Worm (Caenorhabditis elegans): ENCODE results near the gene wrt-1.

DNA sequence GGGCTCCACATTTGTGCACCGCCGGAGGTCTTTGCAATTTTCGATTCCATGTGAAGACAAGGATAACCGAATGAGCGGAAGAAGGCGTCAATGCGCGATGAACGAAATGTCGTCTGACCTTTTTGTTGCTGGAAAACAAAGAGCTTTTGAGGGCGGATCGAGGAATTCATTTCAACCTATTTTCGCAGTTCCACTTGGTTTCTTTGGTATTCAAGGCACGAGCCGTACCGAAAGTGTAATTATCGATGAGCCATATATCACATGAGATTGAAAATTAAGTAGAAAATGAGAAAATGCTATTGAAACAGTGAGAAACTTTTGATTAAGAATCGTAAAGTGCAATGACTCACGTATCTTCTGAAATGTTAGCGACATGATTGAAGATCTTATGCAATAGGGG, 11.6 kb upstream of the wrt-1 start, which contains the start of gene glb-9:
- TF ChIP-seq him-1 (tag; optimal IDR thresholded peaks at IDR 0.05) = no peak
- no peak for TF ChIP-seq dao-5 (tag; optimal IDR thresholded peaks at IDR 0.05)
- no peak for TF ChIP-seq W03F9.2 (tag; optimal IDR thresholded peaks at IDR 0.05)

Measured in whole organism, L4/young adult.